Worm (Caenorhabditis elegans) whole organism, L2 larva: ENCODE measurements around the gene icap-1.

Source experiments
- ama-1 ChIP-seq: fragments of 150-350 bp; optimal IDR thresholded peaks from 2 replicates; lab custom pipeline; 2018; ENCODE audit warnings: inconsistent platforms
- ceh-82 ChIP-seq: fragments of 150-350 bp; optimal IDR thresholded peaks from 2 replicates; lab custom pipeline; 2014; ENCODE audit warnings: missing biosample characterization, missing genetic modification characterization
- lin-13 ChIP-seq: fragments of 150-350 bp; optimal IDR thresholded peaks from 2 replicates; lab custom pipeline; 2014; ENCODE audit warnings: missing biosample characterization, missing genetic modification reagents, missing genetic modification characterization
- nhr-129 ChIP-seq: fragments of 150-350 bp; optimal IDR thresholded peaks from 2 replicates; lab custom pipeline; 2014; ENCODE audit warnings: missing biosample characterization, missing genetic modification characterization
- nhr-25 ChIP-seq: fragments of 150-350 bp; sonication (generic microtip); optimal IDR thresholded peaks from 3 replicates; lab custom pipeline; 2014; ENCODE audit warnings: missing biosample characterization, missing genetic modification characterization
- nhr-6 ChIP-seq: fragments of 150-350 bp; optimal IDR thresholded peaks from 2 replicates; lab custom pipeline; 2014; ENCODE audit warnings: missing biosample characterization, missing genetic modification characterization
- nhr-77 ChIP-seq: fragments of 150-350 bp; optimal IDR thresholded peaks from 2 replicates; lab custom pipeline; 2014; ENCODE audit warnings: missing biosample characterization, missing genetic modification characterization
- unc-62 ChIP-seq: fragments of 150-350 bp; optimal IDR thresholded peaks from 2 replicates; lab custom pipeline; 2014; ENCODE audit warnings: missing biosample characterization, missing genetic modification reagents, missing genetic modification characterization
- ztf-4 ChIP-seq: fragments of 150-350 bp; optimal IDR thresholded peaks from 2 replicates; lab custom pipeline; 2014; ENCODE audit warnings: missing biosample characterization, missing genetic modification characterization

- TF ChIP-seq nhr-25 (tag; lab: Kevin White, UChicago): no peak
- TF ChIP-seq ceh-82 (tag; lab: Kevin White, UChicago): no peak
- no peak for TF ChIP-seq unc-62 (GFP tag; lab: Kevin White, UChicago)
- TF ChIP-seq nhr-6: no peak
- TF ChIP-seq ama-1: no peak
- no peak for TF ChIP-seq ztf-4 (tag; lab: Kevin White, UChicago)
- no peak for TF ChIP-seq nhr-77 (tag; lab: Kevin White, UChicago)
- no peak for TF ChIP-seq nhr-129 (tag; lab: Kevin White, UChicago)
- TF ChIP-seq lin-13: no peak
Observed at ce11 chrIV:13750033-13750432, 36.7 kb downstream of the icap-1 start, which contains the start of gene sorb-1.
